Worm (Caenorhabditis elegans): Measurements from ENCODE around the gene ckk-1.

ckk-1 gene

ce11 chrIII:5665710-5666109, 30.4 kb downstream of the ckk-1 start:
- TF ChIP-seq B0035.1 (tag; optimal IDR thresholded peaks at IDR 0.05) (no peak), egrh-3 (GFP tag; IDR thresholded peaks at IDR 0.05) (no peak), lin-35 (GFP tag; optimal IDR thresholded peaks at IDR 0.05) (no peak), him-1 (tag; optimal IDR thresholded peaks at IDR 0.05) (no peak)

- TF ChIP-seq cebp-1 (GFP tag; IDR thresholded peaks at IDR 0.05) = no peak
- peak; percentile 11 for TF ChIP-seq cebp-1 (tag; optimal IDR thresholded peaks at IDR 0.05)
- TF ChIP-seq mes-4 (tag; optimal IDR thresholded peaks at IDR 0.05) = no peak
- no peak for TF ChIP-seq pha-4 (tag; optimal IDR thresholded peaks at IDR 0.05)
- peak; percentile 70; the same call in 1 of the 2 replicates for TF ChIP-seq hmg-1.2 (GFP tag; IDR thresholded peaks at IDR 0.05)
- no peak for TF ChIP-seq Y53F4B.3 (GFP tag; IDR thresholded peaks at IDR 0.05)
- TF ChIP-seq tlf-1 (GFP tag; optimal IDR thresholded peaks at IDR 0.05) = no peak
- no peak for TF ChIP-seq ztf-18 (tag; optimal IDR thresholded peaks at IDR 0.05)
- TF ChIP-seq F52B5.7 (tag; optimal IDR thresholded peaks at IDR 0.05) = no peak
These were observed 32.7 kb downstream of the ckk-1 start for ce11 chrIII:5667952-5668489.

ce11 chrIII:5674196-5674595, 38.9 kb downstream of the ckk-1 start:
- TF ChIP-seq F22D6.2 (tag; optimal IDR thresholded peaks at IDR 0.05) = no peak
- TF ChIP-seq cebp-1 (GFP tag; IDR thresholded peaks at IDR 0.05) = no peak
- peak; percentile 50 for TF ChIP-seq cebp-1 (tag; optimal IDR thresholded peaks at IDR 0.05)

- TF ChIP-seq lin-26 (GFP tag; IDR thresholded peaks at IDR 0.05) (no peak), mel-28 (tag; optimal IDR thresholded peaks at IDR 0.05; ENCODE audit: borderline replicate concordance) (no peak), let-526 (GFP tag; IDR thresholded peaks at IDR 0.05) (no peak), repo-1 (tag; optimal IDR thresholded peaks at IDR 0.05) (peak; percentile 15), egrh-3 (GFP tag; IDR thresholded peaks at IDR 0.05) (peak; percentile 80; the same call in 1 of the 2 replicates), ztf-6 (GFP tag; IDR thresholded peaks at IDR 0.05) (no peak), Y53F4B.3 (GFP tag; IDR thresholded peaks at IDR 0.05) (no peak), egl-44 (GFP tag; IDR thresholded peaks at IDR 0.05) (no peak), zfh-2 (GFP tag; conservative IDR thresholded peaks at IDR 0.05) (peak; percentile 91), lin-54 (GFP tag; optimal IDR thresholded peaks at IDR 0.05) (no peak), ceh-91 (GFP tag; IDR thresholded peaks at IDR 0.05) (no peak), egl-18 (GFP tag; IDR thresholded peaks at IDR 0.05) (no peak), Y79H2A.3 (GFP tag; conservative IDR thresholded peaks at IDR 0.05) (no peak), F37B4.10 (GFP tag; IDR thresholded peaks at IDR 0.05) (no peak), chd-7 (tag; optimal IDR thresholded peaks at IDR 0.05) (no peak), K12H6.12 (tag; optimal IDR thresholded peaks at IDR 0.05) (no peak), ztf-18 (tag; optimal IDR thresholded peaks at IDR 0.05) (no peak)
These were observed 40.2 kb downstream of the ckk-1 start for ce11 chrIII:5675384-5675984.

ce11 chrIII:5677790-5678189, 42.5 kb downstream of the ckk-1 start, which contains the start of gene F54E7.9:
Gene F54E7.9, minus strand, starts transcription at chrIII:5677890.
- TF ChIP-seq rcor-1 (GFP tag; IDR thresholded peaks at IDR 0.05) (no peak), C17E4.6 (GFP tag; IDR thresholded peaks at IDR 0.05) (no peak), ztf-18 (tag; optimal IDR thresholded peaks at IDR 0.05) (no peak), ztf-28 (GFP tag; IDR thresholded peaks at IDR 0.05) (no peak)
